Fruit fly (Drosophila melanogaster) Kc167 (cell line): Measurements from ENCODE around the gene Grasp65.

Experiments used
- Myc ChIP-seq: fragments of >200 bp; optimal IDR thresholded peaks from 2 replicates; lab custom pipeline; 2017; ENCODE audit warnings: missing external identifiers
- Sin3A ChIP-seq: fragments of >200 bp; optimal IDR thresholded peaks from 2 replicates; lab custom pipeline; 2018; ENCODE audit warnings: missing external identifiers
- h ChIP-seq: fragments of >200 bp; optimal IDR thresholded peaks from 3 replicates; lab custom pipeline; 2018; ENCODE audit warnings: missing external identifiers
- insv ChIP-seq: fragments of >200 bp; optimal IDR thresholded peaks from 3 replicates; lab custom pipeline; 2018; ENCODE audit warnings: missing external identifiers
- psq ChIP-seq: fragments of >200 bp; optimal IDR thresholded peaks from 2 replicates; lab custom pipeline; 2017; ENCODE audit warnings: missing external identifiers

DNA sequence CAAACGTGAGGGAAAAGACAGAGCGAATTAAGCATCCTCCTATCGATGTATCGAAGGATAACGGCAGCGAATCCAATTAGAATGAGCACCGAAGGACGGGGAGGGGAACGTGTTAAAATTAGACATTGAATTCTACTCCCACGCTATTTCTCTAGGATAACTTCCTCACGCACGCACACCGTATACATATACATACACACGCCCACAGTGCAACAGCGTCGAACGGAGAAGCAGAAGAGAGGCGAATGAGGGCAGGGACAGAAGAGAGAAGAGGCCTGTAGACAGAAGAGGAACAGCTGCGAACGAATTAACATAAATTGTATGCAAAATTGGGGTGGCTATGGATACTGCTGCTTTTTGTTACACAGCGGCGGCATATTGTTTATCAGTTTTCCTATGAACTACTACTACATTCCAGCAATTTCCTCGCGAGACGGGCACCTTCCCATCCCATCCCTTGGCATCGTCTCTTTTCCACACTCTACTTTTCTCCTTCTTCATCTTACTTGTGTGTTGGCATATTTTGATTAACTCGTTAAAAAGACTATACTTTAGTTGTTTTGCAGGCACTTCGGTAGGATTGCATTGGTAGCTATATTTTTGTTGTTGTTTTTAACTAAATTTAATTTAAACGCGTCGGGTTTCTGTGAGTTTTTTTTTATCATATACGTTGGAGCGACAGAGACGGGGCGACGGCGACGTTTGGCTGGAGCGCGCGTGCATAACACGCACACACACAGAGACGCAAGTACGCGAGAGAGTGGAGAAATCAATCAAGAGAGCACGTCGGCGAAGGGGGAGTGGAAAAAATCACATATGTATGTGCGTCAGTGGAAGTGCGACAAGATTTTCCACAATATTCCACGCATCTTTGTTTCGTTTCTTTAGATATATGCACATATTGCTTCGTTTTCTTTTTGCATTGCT is 16.3 kb upstream of the Grasp65 start:
- no peak for TF ChIP-seq Myc (lab: Kevin White, UChicago)
- TF ChIP-seq psq, result no peak
- no peak for TF ChIP-seq Sin3A (lab: Kevin White, UChicago)
- TF ChIP-seq insv, result no peak
- TF ChIP-seq h (lab: Kevin White, UChicago), result no peak
